Fruit fly (Drosophila melanogaster): ENCODE data around the gene side-VII.
A peak's percentile ranks its signal among the peaks of the same experiment; 100 is the strongest.

DNA sequence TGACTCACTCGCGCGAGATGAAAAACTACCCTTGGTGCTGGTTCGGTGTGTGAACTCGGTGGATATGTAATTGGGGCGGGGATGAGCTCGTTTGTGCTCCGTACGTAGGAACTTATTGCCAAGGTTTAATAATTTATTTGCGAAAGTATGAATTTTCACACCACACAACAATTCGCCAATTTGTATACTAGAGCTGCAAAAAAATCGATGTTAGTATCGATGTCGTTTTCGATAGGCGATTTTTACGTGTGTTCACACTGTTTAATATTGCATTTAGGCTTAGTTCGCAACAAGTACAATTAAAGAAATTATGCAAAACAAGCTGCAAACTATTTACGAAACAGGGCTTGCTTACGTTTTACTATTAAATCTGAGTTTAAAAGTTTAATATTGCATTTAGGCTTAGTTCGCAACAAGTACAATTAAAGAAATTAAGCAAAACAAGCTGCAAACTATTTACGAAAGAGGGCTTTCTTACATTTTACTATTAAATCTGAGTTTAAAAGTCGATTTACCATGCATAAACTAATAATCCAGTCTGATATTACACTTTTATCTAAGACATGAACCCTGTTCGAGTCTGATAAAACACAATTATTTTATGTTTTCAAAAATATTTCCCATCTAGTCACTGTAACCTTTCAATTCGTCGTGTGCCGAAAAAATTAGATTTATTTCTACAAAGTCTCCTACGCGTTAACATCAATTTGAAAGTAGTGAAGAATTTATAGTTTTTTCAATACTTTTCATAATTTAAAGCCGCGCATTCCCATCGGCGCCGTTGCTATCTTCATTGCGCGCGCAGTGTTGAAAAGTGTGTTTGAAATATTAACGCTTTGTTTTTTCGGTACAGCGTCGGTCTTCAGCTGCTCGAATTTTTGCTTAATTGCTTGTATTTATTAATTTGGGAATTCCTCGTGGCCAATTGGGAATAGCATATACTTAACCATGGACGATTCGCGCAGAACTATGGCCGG, 23.5 kb upstream of the side-VII start, which contains the start of the genes Snap24 and CG8478:
- no peak for TF ChIP-seq CG32121 (GFP tag; IDR thresholded peaks at IDR 0.05)
- no peak for TF ChIP-seq CG10348 (GFP tag; IDR thresholded peaks at IDR 0.05)
- TF ChIP-seq EcR (GFP tag; optimal IDR thresholded peaks at IDR 0.05): no peak
- no peak for TF ChIP-seq CG8159 (tag; optimal IDR thresholded peaks at IDR 0.05)
- no peak for TF ChIP-seq D1 (tag; optimal IDR thresholded peaks at IDR 0.05)
- no peak for TF ChIP-seq CG8301 (tag; optimal IDR thresholded peaks at IDR 0.05)
- peak; percentile 12 for TF ChIP-seq Snoo (tag; optimal IDR thresholded peaks at IDR 0.05)
- TF ChIP-seq CG17806 (tag; optimal IDR thresholded peaks at IDR 0.05): no peak
- no peak for TF ChIP-seq CG15710 (tag; optimal IDR thresholded peaks at IDR 0.05)

All from whole organism, pupa.